Fruit fly (Drosophila melanogaster): ENCODE results near the gene D19B.

DNA sequence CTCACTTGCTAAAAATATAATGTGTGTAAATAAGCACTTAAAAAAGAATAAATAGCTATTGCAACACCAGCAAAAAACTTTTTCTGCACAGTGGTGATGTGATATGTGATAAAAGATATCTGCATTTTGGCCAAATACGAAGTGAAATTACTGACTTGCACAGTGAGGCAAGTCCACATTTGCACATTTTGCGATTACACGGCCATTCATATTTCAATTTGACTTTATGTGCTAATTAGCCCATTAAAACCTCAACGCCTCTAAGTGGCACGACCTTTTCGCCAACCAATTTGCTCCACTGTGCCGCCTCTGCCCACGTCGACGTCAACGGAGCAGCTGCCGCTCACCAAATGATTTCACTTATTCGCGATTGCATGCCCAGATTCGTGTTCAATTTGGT is 35.5 kb upstream of the D19B start, which contains the start of gene CG33946:
- no peak for TF ChIP-seq psq (optimal IDR thresholded peaks at IDR 0.05)
- no peak for TF ChIP-seq pan (optimal IDR thresholded peaks at IDR 0.05)
